Worm (Caenorhabditis elegans): ENCODE results near the gene plpp-1.3.

plpp-1.3 gene

DNA sequence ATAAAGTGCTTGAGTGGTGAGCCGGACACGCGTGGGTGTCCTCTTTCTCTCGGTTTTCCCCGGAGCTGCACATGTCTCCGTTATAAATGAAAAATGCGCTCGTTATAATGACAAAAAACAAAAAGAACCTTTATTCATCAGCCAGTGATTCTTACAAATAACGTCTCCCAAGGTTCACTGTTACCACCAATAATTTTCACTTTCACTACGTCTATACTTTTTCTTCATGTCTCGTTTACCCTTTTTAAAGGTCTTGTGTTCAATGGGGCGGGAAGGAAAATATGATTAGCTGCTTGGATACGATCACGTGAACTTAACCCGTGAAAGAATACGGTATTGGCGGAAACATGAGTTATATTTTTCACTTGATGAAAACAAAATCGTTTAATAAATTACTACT lies 6.8 kb upstream of the plpp-1.3 start:
- no peak for TF ChIP-seq tab-1 (GFP tag; IDR thresholded peaks at IDR 0.05)
- no peak for TF ChIP-seq med-1 (GFP tag; optimal IDR thresholded peaks at IDR 0.05; ENCODE audit: insufficient read depth)
- no peak for TF ChIP-seq flt-1 (GFP tag; IDR thresholded peaks at IDR 0.05)
- no peak for TF ChIP-seq ref-1 (GFP tag; conservative IDR thresholded peaks at IDR 0.05)
- no peak for TF ChIP-seq cog-1 (tag; optimal IDR thresholded peaks at IDR 0.05)
- no peak for TF ChIP-seq ztf-29 (GFP tag; IDR thresholded peaks at IDR 0.05)
- no peak for TF ChIP-seq ztf-23 (GFP tag; IDR thresholded peaks at IDR 0.05)
- no peak for TF ChIP-seq klf-2 (GFP tag; conservative IDR thresholded peaks at IDR 0.05)
- no peak for TF ChIP-seq T22C8.4 (GFP tag; IDR thresholded peaks at IDR 0.05)

DNA sequence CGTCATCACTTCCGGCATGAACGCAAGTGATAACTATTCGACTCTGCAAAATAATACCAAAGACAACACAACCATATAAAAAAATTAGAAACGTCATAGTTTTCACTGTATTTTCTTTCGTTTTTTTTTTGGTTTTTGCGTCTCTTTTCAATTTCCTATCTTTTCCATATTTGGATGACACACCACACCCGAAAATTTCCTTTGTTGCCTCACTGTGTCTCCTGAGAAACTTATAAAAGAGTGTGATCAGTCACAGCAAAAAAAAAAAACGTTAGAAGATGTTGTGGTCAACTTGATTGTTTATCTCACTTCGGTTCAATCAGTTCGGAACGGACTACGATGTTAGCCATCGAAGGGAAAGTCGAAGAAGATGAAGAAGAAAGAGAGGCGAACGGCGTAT lies 5.4 kb upstream of the plpp-1.3 start:
- TF ChIP-seq tab-1 (GFP tag; IDR thresholded peaks at IDR 0.05), result no peak
- TF ChIP-seq ztf-23 (GFP tag; IDR thresholded peaks at IDR 0.05), result no peak
- TF ChIP-seq cog-1 (tag; optimal IDR thresholded peaks at IDR 0.05), result no peak
- no peak for TF ChIP-seq ref-1 (GFP tag; conservative IDR thresholded peaks at IDR 0.05)
- no peak for TF ChIP-seq flt-1 (GFP tag; IDR thresholded peaks at IDR 0.05)
- no peak for TF ChIP-seq klf-2 (GFP tag; conservative IDR thresholded peaks at IDR 0.05)
- no peak for TF ChIP-seq T22C8.4 (GFP tag; IDR thresholded peaks at IDR 0.05)
- no peak for TF ChIP-seq med-1 (GFP tag; optimal IDR thresholded peaks at IDR 0.05; ENCODE audit: insufficient read depth)
- TF ChIP-seq ztf-29 (GFP tag; IDR thresholded peaks at IDR 0.05), result no peak

DNA sequence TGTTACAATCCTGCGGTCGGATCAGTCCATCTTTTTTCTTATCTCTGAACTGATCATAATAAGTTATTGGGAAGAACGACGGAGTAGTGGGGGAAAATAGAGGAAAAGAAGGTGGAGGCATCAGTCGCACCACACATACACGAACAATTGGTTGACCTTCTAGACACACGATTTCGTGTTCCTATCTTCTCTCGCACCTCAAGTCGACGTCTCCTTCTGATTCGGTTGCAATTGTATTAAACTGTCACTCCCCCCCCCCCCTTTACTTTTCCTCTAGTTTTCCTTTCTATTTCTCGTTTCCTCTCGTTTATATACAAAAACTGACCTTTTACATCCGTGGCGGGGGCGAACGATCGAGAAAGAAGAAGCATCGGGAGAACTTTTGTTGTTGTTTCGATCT lies 3.9 kb upstream of the plpp-1.3 start:
- no peak for TF ChIP-seq flt-1 (GFP tag; IDR thresholded peaks at IDR 0.05)
- TF ChIP-seq T22C8.4 (GFP tag; IDR thresholded peaks at IDR 0.05), result no peak
- TF ChIP-seq klf-2 (GFP tag; conservative IDR thresholded peaks at IDR 0.05), result no peak
- TF ChIP-seq ztf-23 (GFP tag; IDR thresholded peaks at IDR 0.05), result no peak
- TF ChIP-seq med-1 (GFP tag; optimal IDR thresholded peaks at IDR 0.05; ENCODE audit: insufficient read depth), result no peak
- TF ChIP-seq ztf-29 (GFP tag; IDR thresholded peaks at IDR 0.05), result no peak
- no peak for TF ChIP-seq cog-1 (tag; optimal IDR thresholded peaks at IDR 0.05)
- TF ChIP-seq ref-1 (GFP tag; conservative IDR thresholded peaks at IDR 0.05), result no peak
- TF ChIP-seq tab-1 (GFP tag; IDR thresholded peaks at IDR 0.05), result no peak

DNA sequence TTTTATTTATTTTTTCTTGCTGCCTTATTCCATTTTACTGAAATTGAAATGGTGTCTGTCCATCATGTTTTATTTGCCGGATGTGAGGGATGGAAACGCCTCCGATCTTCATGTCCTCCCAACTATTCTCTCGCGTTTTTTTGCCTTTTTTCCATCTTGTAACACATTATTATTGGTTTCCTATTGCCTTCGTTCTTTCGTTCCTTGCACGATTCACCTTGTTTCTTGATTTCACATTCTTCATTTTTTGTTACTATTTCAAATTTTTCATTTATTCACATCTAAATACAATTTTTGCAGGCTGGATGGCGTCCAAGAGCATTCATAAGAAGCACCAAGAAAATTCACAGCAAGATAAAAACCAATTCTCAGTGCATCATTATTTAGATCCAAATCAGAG lies 3.5 kb upstream of the plpp-1.3 start, which contains the start of gene yap-1:
yap-1 (plus strand) TSS at position 301 of the 400 bp plus-strand sequence.
- TF ChIP-seq cog-1 (tag; optimal IDR thresholded peaks at IDR 0.05) (no peak), T22C8.4 (GFP tag; IDR thresholded peaks at IDR 0.05) (no peak), flt-1 (GFP tag; IDR thresholded peaks at IDR 0.05) (no peak), ref-1 (GFP tag; conservative IDR thresholded peaks at IDR 0.05) (no peak), tab-1 (GFP tag; IDR thresholded peaks at IDR 0.05) (no peak), ztf-29 (GFP tag; IDR thresholded peaks at IDR 0.05) (no peak), klf-2 (GFP tag; conservative IDR thresholded peaks at IDR 0.05) (no peak), med-1 (GFP tag; optimal IDR thresholded peaks at IDR 0.05; ENCODE audit: insufficient read depth) (no peak), ztf-23 (GFP tag; IDR thresholded peaks at IDR 0.05) (no peak)

DNA sequence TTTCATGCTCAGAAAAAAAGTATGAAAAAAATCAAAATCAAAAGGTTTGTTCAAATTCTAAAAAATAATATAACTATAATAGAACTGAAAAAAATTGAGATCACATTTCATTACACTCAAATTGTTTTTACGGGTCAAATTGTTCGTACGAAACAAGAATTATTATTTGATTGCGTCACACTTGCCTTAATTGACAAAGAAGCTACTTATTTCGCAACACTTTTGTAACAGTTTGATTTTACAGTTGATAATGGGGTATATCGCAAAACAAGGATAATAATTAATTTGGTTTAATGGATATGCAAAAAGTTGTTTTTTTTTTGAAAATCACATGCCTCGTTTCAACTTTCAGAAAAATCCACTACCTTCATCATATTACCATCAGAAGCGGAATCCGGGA lies 3.1 kb upstream of the plpp-1.3 start:
- no peak for TF ChIP-seq ztf-23 (GFP tag; IDR thresholded peaks at IDR 0.05)
- TF ChIP-seq cog-1 (tag; optimal IDR thresholded peaks at IDR 0.05), result no peak
- TF ChIP-seq flt-1 (GFP tag; IDR thresholded peaks at IDR 0.05), result no peak
- no peak for TF ChIP-seq ref-1 (GFP tag; conservative IDR thresholded peaks at IDR 0.05)
- TF ChIP-seq klf-2 (GFP tag; conservative IDR thresholded peaks at IDR 0.05), result no peak
- TF ChIP-seq ztf-29 (GFP tag; IDR thresholded peaks at IDR 0.05), result no peak
- no peak for TF ChIP-seq T22C8.4 (GFP tag; IDR thresholded peaks at IDR 0.05)
- no peak for TF ChIP-seq med-1 (GFP tag; optimal IDR thresholded peaks at IDR 0.05; ENCODE audit: insufficient read depth)
- no peak for TF ChIP-seq tab-1 (GFP tag; IDR thresholded peaks at IDR 0.05)

DNA sequence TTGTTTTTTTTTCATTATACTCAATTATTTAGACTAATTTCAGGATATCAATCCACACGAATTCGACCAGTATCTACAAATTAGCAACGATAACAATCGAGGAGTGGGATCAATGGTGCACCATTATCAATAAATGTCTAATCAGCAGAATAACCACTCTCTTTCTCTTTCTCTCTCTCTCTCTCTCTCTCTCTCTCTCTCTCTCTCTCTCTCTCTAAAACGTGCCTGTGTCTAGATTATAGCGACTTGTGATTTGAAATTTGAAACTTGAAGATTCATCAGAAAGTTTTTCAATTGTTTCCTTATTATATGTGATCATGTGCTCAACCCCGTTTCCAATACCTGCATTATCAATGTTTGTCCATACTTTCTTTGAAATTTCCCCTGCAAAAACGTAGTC lies 864 bp upstream of the plpp-1.3 start:
- TF ChIP-seq ref-1 (GFP tag; conservative IDR thresholded peaks at IDR 0.05) (no peak), ztf-29 (GFP tag; IDR thresholded peaks at IDR 0.05) (no peak), T22C8.4 (GFP tag; IDR thresholded peaks at IDR 0.05) (no peak)

DNA sequence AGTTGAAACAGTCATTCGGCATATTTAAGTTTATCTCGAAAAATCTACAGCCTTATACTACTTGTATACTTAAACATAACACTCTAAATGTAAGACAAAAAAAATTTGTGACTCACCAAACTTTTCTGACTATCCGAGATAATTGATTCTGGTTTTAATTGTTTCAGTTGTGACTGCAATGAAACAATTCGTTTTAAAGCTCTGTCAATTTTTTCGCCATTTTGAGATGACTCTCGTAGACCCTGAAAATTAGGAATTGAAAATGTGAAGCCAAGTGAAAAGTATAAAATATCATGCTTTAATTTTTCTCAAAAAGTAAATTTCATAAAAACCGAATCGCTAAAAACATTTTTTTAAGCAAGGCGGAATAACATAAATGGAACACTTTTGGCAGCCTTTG lies 9.2 kb downstream of the plpp-1.3 start:
- TF ChIP-seq klf-2 (GFP tag; conservative IDR thresholded peaks at IDR 0.05) (no peak), tab-1 (GFP tag; IDR thresholded peaks at IDR 0.05) (no peak), ref-1 (GFP tag; conservative IDR thresholded peaks at IDR 0.05) (no peak), ztf-23 (GFP tag; IDR thresholded peaks at IDR 0.05) (no peak), T22C8.4 (GFP tag; IDR thresholded peaks at IDR 0.05) (no peak), flt-1 (GFP tag; IDR thresholded peaks at IDR 0.05) (no peak), cog-1 (tag; optimal IDR thresholded peaks at IDR 0.05) (no peak)

DNA sequence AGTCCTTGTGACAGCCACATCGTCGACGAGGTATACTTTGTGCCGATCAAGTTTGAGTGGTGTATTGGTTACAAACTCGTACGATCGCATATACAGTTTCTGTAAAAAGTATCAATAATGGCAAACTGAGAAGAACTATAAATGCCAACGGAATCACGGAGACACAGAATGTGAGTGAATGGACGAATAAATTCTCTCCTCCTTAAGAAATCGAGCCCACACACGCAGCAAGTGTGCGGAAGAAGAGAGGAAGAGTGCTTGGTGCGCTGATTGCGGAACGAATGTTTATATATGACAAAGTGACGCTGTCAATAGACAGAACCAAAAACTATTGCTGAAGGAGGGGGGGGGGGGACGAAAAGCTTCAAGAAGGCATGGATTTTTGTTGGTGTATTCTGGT lies 16.7 kb downstream of the plpp-1.3 start, which contains the start of gene rhgf-1:
rhgf-1 (minus strand) TSS at position 101 of the 400 bp plus-strand sequence.
- TF ChIP-seq med-1 (GFP tag; optimal IDR thresholded peaks at IDR 0.05; ENCODE audit: insufficient read depth) (no peak), flt-1 (GFP tag; IDR thresholded peaks at IDR 0.05) (no peak), T22C8.4 (GFP tag; IDR thresholded peaks at IDR 0.05) (no peak), klf-2 (GFP tag; conservative IDR thresholded peaks at IDR 0.05) (no peak), ztf-29 (GFP tag; IDR thresholded peaks at IDR 0.05) (no peak), ref-1 (GFP tag; conservative IDR thresholded peaks at IDR 0.05) (no peak), ztf-23 (GFP tag; IDR thresholded peaks at IDR 0.05) (no peak)

DNA sequence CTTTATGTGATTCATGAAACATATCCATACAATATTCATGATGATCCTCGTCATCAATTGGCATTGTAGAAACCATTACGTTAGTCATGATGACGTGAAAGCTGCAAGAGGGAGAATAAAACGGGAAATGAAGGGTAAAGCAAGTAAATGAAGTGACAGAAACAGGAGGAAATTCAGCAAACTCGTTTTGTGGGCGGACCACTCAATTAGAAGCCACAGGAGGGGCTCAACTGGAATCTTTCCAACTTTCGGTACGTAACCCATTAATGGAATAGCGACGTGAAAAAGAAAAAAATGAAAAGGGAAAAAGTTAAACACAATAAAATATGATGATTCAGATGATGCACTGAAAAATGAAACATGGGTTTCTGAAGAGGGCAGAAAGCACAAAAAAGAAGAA lies 21.9 kb downstream of the plpp-1.3 start, which contains the start of gene T01C1.4:
T01C1.4 (minus strand) TSS at position 101 of the 400 bp plus-strand sequence.
- TF ChIP-seq ztf-23 (GFP tag; IDR thresholded peaks at IDR 0.05) (no peak), med-1 (GFP tag; optimal IDR thresholded peaks at IDR 0.05; ENCODE audit: insufficient read depth) (no peak), cog-1 (tag; optimal IDR thresholded peaks at IDR 0.05) (no peak), flt-1 (GFP tag; IDR thresholded peaks at IDR 0.05) (no peak), ref-1 (GFP tag; conservative IDR thresholded peaks at IDR 0.05) (no peak), tab-1 (GFP tag; IDR thresholded peaks at IDR 0.05) (no peak), T22C8.4 (GFP tag; IDR thresholded peaks at IDR 0.05) (no peak), klf-2 (GFP tag; conservative IDR thresholded peaks at IDR 0.05) (no peak), ztf-29 (GFP tag; IDR thresholded peaks at IDR 0.05) (no peak)

DNA sequence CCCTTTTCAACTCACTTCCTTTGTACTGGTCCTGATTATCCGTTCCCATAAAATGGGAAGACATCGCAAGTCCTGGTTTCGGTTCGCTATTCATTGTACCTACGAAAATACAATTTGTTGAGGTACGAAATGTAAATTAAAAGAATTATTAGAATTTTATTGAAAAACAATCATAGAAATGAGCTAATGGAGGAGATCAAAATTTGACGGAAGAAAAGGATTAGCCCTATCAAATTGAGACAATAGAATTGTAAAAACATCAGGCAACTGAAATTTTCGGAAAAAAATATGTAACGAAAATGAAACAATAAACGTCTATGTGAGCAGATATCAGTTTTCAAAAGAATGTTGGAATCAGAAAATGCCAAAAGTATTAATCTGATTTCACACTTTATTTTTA lies 26.8 kb downstream of the plpp-1.3 start, which contains the start of gene mbr-1:
mbr-1 (minus strand) TSS at position 101 of the 400 bp plus-strand sequence.
- no peak for TF ChIP-seq ztf-29 (GFP tag; IDR thresholded peaks at IDR 0.05)
